Worm (Caenorhabditis elegans): ENCODE data around the gene B0554.1.

DNA sequence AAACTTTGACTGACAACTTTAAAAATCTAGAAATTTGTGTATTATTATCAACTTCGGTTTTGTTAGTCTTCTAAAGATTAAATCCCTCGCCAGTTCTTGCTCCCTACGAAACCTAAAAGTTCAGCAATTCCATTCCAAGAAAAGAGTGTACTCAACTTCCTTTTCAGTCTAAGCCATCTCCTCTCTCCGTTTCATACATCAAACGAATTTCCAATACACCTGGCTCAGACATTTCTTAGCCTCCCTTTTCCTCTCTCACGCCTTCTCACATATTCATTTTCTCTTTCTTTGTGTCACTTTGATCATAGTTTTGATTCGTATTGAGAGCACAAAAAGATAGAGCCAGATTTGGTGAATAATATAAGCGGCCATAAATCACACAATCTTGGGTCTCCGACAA, 41.9 kb upstream of the B0554.1 start, which contains the start of gene nhr-253:
- TF ChIP-seq ama-1 (optimal IDR thresholded peaks at IDR 0.05): no peak
- no peak for TF ChIP-seq mdl-1 (tag; optimal IDR thresholded peaks at IDR 0.05)
- TF ChIP-seq crh-2 (tag; optimal IDR thresholded peaks at IDR 0.05): no peak
- TF ChIP-seq nhr-25 (tag; optimal IDR thresholded peaks at IDR 0.05): no peak
- no peak for TF ChIP-seq lin-39 (tag; optimal IDR thresholded peaks at IDR 0.05)
- no peak for TF ChIP-seq unc-39 (tag; optimal IDR thresholded peaks at IDR 0.05)
- no peak for TF ChIP-seq nhr-11 (tag; optimal IDR thresholded peaks at IDR 0.05)

All from whole organism, L2 larva.